Worm (Caenorhabditis elegans) whole organism, L4 larva: ENCODE data around the gene set-13.
A peak's percentile ranks its signal among the peaks of the same experiment; 100 is the strongest.

ENCODE experiments used
- F10B5.3 ChIP-seq: sonication (generic microtip); optimal IDR thresholded peaks from 2 replicates; lab custom pipeline; 2016; ENCODE audit warnings: mild to moderate bottlenecking, missing genetic modification characterization, missing compliant biosample characterization
- R02D3.7 ChIP-seq: fragments of 150-350 bp; sonication (generic microtip); optimal IDR thresholded peaks from 3 replicates; lab custom pipeline; 2014; ENCODE audit warnings: missing biosample characterization, missing genetic modification characterization
- attf-4 ChIP-seq: sonication (generic microtip); optimal IDR thresholded peaks from 3 replicates; lab custom pipeline; 2017; ENCODE audit warnings: missing biosample characterization, missing genetic modification characterization
- nhr-77 ChIP-seq: fragments of 150-350 bp; optimal IDR thresholded peaks from 2 replicates; lab custom pipeline; 2014; ENCODE audit warnings: missing biosample characterization, missing genetic modification characterization
- skn-1 ChIP-seq: fragments of 150-350 bp; optimal IDR thresholded peaks from 2 replicates; lab custom pipeline; 2014; ENCODE audit warnings: missing biosample characterization, missing genetic modification characterization

DNA sequence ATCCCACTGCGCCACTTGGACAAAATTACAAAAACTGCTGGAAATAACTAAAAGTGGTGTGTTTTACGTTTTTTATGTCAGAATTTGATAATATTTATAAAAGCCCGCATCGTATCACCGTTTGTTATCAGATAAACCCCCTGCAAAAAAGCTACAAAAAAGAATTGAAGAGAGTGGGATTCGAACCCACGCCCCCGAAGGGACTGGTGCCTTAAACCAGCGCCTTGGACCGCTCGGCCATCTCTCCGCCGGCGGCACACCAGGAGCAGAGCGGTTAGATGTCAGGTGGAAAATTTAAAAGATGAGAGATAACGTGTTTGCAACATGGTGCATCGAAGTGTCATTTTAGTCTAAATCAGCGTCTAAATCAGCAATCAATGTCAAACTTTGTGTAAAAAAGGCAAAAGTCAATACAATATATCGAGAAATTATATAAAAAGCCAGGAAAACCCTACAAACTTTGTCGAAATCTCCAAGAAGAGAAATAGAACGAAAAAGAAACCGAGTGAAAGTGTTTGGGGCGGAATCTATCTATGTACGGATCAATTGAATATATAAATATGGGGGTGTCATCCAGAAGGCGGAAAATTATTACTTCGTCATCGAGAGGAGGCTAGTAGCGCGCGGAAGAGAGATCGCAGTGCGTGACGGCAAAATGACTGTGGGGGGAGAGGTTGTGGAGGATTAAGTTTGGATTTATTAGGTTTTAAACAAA lies 44.8 kb downstream of the set-13 start:
- TF ChIP-seq nhr-77 (tag; lab: Kevin White, UChicago) (no peak), F10B5.3 (tag; lab: Kevin White, UChicago) (peak; percentile 20), R02D3.7 (tag; lab: Kevin White, UChicago) (no peak), skn-1 (no peak), attf-4 (tag; lab: Kevin White, UChicago) (no peak)
